Fruit fly (Drosophila melanogaster): ENCODE data around the gene CG42494.

DNA sequence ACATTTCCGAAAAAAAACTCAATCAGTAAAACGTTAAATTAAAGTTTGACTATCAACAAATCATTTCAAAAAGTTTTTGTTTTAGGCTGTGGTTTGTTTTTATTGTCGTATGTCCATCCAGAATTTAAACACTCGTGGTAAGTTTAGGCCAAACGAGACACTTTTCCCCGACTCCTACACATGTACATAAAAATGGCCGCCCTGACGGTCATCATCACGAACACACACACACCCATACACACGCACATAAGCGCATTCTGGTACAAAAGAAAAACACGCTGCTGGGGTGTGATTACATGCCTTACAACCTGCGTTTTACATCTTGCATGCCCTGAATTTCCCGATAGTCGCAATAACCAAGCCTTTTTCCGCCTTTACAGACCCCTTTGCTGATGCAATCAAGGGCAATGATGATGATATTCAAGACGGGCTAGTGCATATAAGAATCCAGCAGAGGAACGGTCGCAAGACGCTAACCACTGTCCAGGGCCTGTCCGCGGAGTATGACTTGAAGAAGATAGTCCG, 39.2 kb downstream of the CG42494 start:
- TF ChIP-seq jim (GFP tag; optimal IDR thresholded peaks at IDR 0.05) = no peak
- no peak for TF ChIP-seq Jra (GFP tag; optimal IDR thresholded peaks at IDR 0.05)
- TF ChIP-seq Myc (optimal IDR thresholded peaks at IDR 0.05) = no peak
- TF ChIP-seq pan (optimal IDR thresholded peaks at IDR 0.05) = no peak
- TF ChIP-seq usp (GFP tag; optimal IDR thresholded peaks at IDR 0.05) = no peak
- no peak for TF ChIP-seq fru (GFP tag; optimal IDR thresholded peaks at IDR 0.05)
- no peak for TF ChIP-seq h (GFP tag; optimal IDR thresholded peaks at IDR 0.05)
- no peak for TF ChIP-seq Abd-B (GFP tag; optimal IDR thresholded peaks at IDR 0.05)
- TF ChIP-seq tai (GFP tag; optimal IDR thresholded peaks at IDR 0.05) = no peak
- no peak for TF ChIP-seq psq (GFP tag; optimal IDR thresholded peaks at IDR 0.05)
- no peak for TF ChIP-seq sage (GFP tag; optimal IDR thresholded peaks at IDR 0.05)
- no peak for TF ChIP-seq br (GFP tag; optimal IDR thresholded peaks at IDR 0.05)

Measured in whole organism, wandering third instar larva.